Fruit fly (Drosophila melanogaster) whole organism, embryonic: Measurements from ENCODE around the gene Hr4.
A peak's percentile ranks its signal among the peaks of the same experiment; 100 is the strongest.

ENCODE experiments used
- ATbp ChIP-seq: fragments of 200-800 bp; sonication (Bioruptor generic); optimal IDR thresholded peaks from 2 replicates; lab custom pipeline; 2017; ENCODE audit warnings: missing biosample characterization, mild to moderate bottlenecking, missing genetic modification characterization, missing genetic modification reagents
- Abd-B ChIP-seq: fragments of 200-800 bp; sonication (Bioruptor generic); optimal IDR thresholded peaks from 2 replicates; lab custom pipeline; 2018; ENCODE audit warnings: missing biosample characterization, mild to moderate bottlenecking, missing genetic modification characterization, moderate library complexity
- Antp ChIP-seq: fragments of 200-800 bp; sonication (Bioruptor generic); optimal IDR thresholded peaks from 3 replicates; lab custom pipeline; 2016; ENCODE audit warnings: missing biosample characterization, missing genetic modification characterization
- Awh ChIP-seq: fragments of 200-800 bp; sonication (Bioruptor generic); IDR thresholded peaks from 2 replicates; pipeline ENCODE4, ENCODE4 v1.3.6; 2022; ENCODE audit warnings: missing biosample characterization, missing genetic modification characterization
- Bgb ChIP-seq: fragments of 200-800 bp; sonication (Bioruptor generic); IDR thresholded peaks from 2 replicates; pipeline ENCODE4 v1.3.6; 2022; ENCODE audit warnings: missing biosample characterization, missing genetic modification characterization; ENCODE audit not compliant: partially characterized antibody
- CG1603 ChIP-seq: fragments of 200-800 bp; sonication (Bioruptor generic); optimal IDR thresholded peaks from 2 replicates; lab custom pipeline; 2019; ENCODE audit warnings: missing biosample characterization, mild to moderate bottlenecking, missing genetic modification characterization, moderate library complexity
- CG17328 ChIP-seq: fragments of 200-800 bp; sonication (Bioruptor generic); IDR thresholded peaks from 2 replicates; pipeline ENCODE4 v1.3.6; 2022; ENCODE audit warnings: missing biosample characterization, missing genetic modification characterization
- CG2116 ChIP-seq: fragments of 200-800 bp; sonication (Bioruptor generic); optimal IDR thresholded peaks from 3 replicates; lab custom pipeline; 2018; ENCODE audit warnings: missing biosample characterization, mild to moderate bottlenecking, missing genetic modification characterization
- CG30403 ChIP-seq: fragments of 200-800 bp; sonication (Bioruptor generic); optimal IDR thresholded peaks from 3 replicates; lab custom pipeline; 2016; ENCODE audit warnings: missing biosample characterization, missing genetic modification characterization
- CG32532 ChIP-seq: fragments of 200-800 bp; sonication (Bioruptor generic); IDR thresholded peaks from 2 replicates; pipeline ENCODE4 v1.3.6; 2022; ENCODE audit warnings: missing biosample characterization, missing genetic modification characterization
- CG4404 ChIP-seq: fragments of 200-800 bp; sonication (Bioruptor generic); IDR thresholded peaks from 2 replicates; pipeline ENCODE4 v1.3.6; 2022; ENCODE audit warnings: missing biosample characterization, missing genetic modification characterization
- CG4617 ChIP-seq: fragments of 200-800 bp; sonication (Bioruptor generic); optimal IDR thresholded peaks from 3 replicates; lab custom pipeline; 2016; ENCODE audit warnings: missing biosample characterization, missing genetic modification characterization, borderline replicate concordance
- CG7786 ChIP-seq: fragments of 200-800 bp; sonication (Bioruptor generic); optimal IDR thresholded peaks from 2 replicates; lab custom pipeline; 2016; ENCODE audit warnings: missing biosample characterization, missing genetic modification characterization
- CG8089 ChIP-seq: fragments of 200-800 bp; sonication (Bioruptor generic); optimal IDR thresholded peaks from 3 replicates; lab custom pipeline; 2016; ENCODE audit warnings: missing biosample characterization, missing genetic modification characterization
- CG8924 ChIP-seq: fragments of 200-800 bp; optimal IDR thresholded peaks from 3 replicates; lab custom pipeline; 2019; ENCODE audit warnings: missing biosample characterization, mild to moderate bottlenecking, missing genetic modification characterization, moderate library complexity
- CG9215 ChIP-seq: fragments of 200-800 bp; sonication (Bioruptor generic); IDR thresholded peaks from 2 replicates; pipeline ENCODE4 v1.3.6; 2022; ENCODE audit warnings: missing biosample characterization, missing genetic modification characterization
- CG9797 ChIP-seq: fragments of 200-800 bp; sonication (Bioruptor generic); optimal IDR thresholded peaks from 3 replicates; lab custom pipeline; 2018; ENCODE audit warnings: missing biosample characterization, mild to moderate bottlenecking, missing genetic modification characterization
- Dll ChIP-seq: fragments of 200-800 bp; sonication (Bioruptor generic); IDR thresholded peaks from 4 replicates; pipeline ENCODE4 v1.3.6; 2022; ENCODE audit warnings: missing biosample characterization, missing genetic modification characterization; ENCODE audit not compliant: partially characterized antibody
- Dp ChIP-seq: fragments of 200-800 bp; sonication (Bioruptor generic); optimal IDR thresholded peaks from 2 replicates; lab custom pipeline; 2018; ENCODE audit warnings: missing biosample characterization, mild to moderate bottlenecking, missing genetic modification characterization, moderate library complexity
- E2f2 ChIP-seq: fragments of 200-800 bp; sonication (Bioruptor generic); IDR thresholded peaks from 2 replicates; pipeline ENCODE4 v1.3.6; 2022; ENCODE audit warnings: missing biosample characterization, missing genetic modification characterization
- H15 ChIP-seq: fragments of 200-800 bp; sonication (Bioruptor generic); IDR thresholded peaks from 3 replicates; pipeline ENCODE4 v1.3.6; 2022; ENCODE audit warnings: missing biosample characterization, missing genetic modification characterization
- Hmr ChIP-seq: fragments of 200-800 bp; sonication (Bioruptor generic); optimal IDR thresholded peaks from 3 replicates; lab custom pipeline; 2017; ENCODE audit warnings: mild to moderate bottlenecking, missing biosample characterization, missing genetic modification reagents, missing genetic modification characterization
- Hsf ChIP-seq: fragments of 200-800 bp; sonication (Bioruptor generic); optimal IDR thresholded peaks from 3 replicates; lab custom pipeline; 2016; ENCODE audit warnings: missing biosample characterization, missing genetic modification characterization
- MBD-R2 ChIP-seq: fragments of 200-800 bp; sonication (Bioruptor generic); IDR thresholded peaks from 2 replicates; pipeline ENCODE4 v1.3.6; 2022; ENCODE audit warnings: missing biosample characterization, missing genetic modification characterization
- MESR4 ChIP-seq: fragments of 200-800 bp; sonication (Bioruptor generic); optimal IDR thresholded peaks from 2 replicates; lab custom pipeline; 2018; ENCODE audit warnings: missing biosample characterization, mild to moderate bottlenecking, missing genetic modification characterization, moderate library complexity
- Oaz ChIP-seq: fragments of 200-800 bp; sonication (Bioruptor generic); IDR thresholded peaks from 2 replicates; pipeline ENCODE4 v1.3.6; 2022; ENCODE audit warnings: missing biosample characterization, missing genetic modification characterization
- Rx ChIP-seq: fragments of 200-800 bp; sonication (Bioruptor generic); IDR thresholded peaks from 2 replicates; pipeline ENCODE4 v1.3.6; 2022; ENCODE audit warnings: missing biosample characterization, missing genetic modification characterization
- Sin3A ChIP-seq: fragments of >200 bp; optimal IDR thresholded peaks from 2 replicates; lab custom pipeline; 2018
- Spps ChIP-seq: fragments of 200-800 bp; sonication (Bioruptor generic); optimal IDR thresholded peaks from 2 replicates; lab custom pipeline; 2018; ENCODE audit warnings: missing biosample characterization, mild to moderate bottlenecking, missing genetic modification characterization
- Sry-δ ChIP-seq: fragments of 200-800 bp; sonication (Bioruptor generic); optimal IDR thresholded peaks from 2 replicates; lab custom pipeline; 2016; ENCODE audit warnings: missing biosample characterization, missing genetic modification characterization
- YL-1 ChIP-seq: fragments of 200-800 bp; sonication (Bioruptor generic); optimal IDR thresholded peaks from 3 replicates; lab custom pipeline; 2017; ENCODE audit warnings: missing biosample characterization, mild to moderate bottlenecking, missing genetic modification characterization
- abd-A ChIP-seq: fragments of 200-800 bp; sonication (Bioruptor generic); optimal IDR thresholded peaks from 3 replicates; lab custom pipeline; 2019; ENCODE audit warnings: missing biosample characterization, mild to moderate bottlenecking, missing genetic modification characterization, moderate library complexity
- amos ChIP-seq: fragments of 200-800 bp; sonication (Bioruptor generic); IDR thresholded peaks from 2 replicates; pipeline ENCODE4 v1.3.6; 2022; ENCODE audit warnings: missing biosample characterization, missing genetic modification characterization; ENCODE audit not compliant: partially characterized antibody
- chm ChIP-seq: fragments of 200-800 bp; sonication (Bioruptor generic); IDR thresholded peaks from 2 replicates; pipeline ENCODE4 v1.3.6; 2022; ENCODE audit warnings: missing biosample characterization, missing genetic modification characterization
- ci ChIP-seq: fragments of 200-800 bp; sonication (Bioruptor generic); IDR thresholded peaks from 3 replicates; pipeline ENCODE4 v1.3.6; 2022; ENCODE audit warnings: missing biosample characterization, missing genetic modification characterization
- dm ChIP-seq: fragments of 200-800 bp; sonication (Bioruptor generic); optimal IDR thresholded peaks from 3 replicates; lab custom pipeline; 2016; ENCODE audit warnings: missing biosample characterization, missing genetic modification characterization
- hbn ChIP-seq: fragments of 200-800 bp; sonication (Bioruptor generic); IDR thresholded peaks from 2 replicates; pipeline ENCODE4 v1.3.6; 2022; ENCODE audit warnings: missing biosample characterization, missing genetic modification characterization; ENCODE audit not compliant: partially characterized antibody
- insv ChIP-seq, 2 experiments: fragments of 200-800 bp; sonication (Bioruptor generic); optimal IDR thresholded peaks; 3 replicates each; lab custom pipeline; 2016 to 2018; ENCODE audit warnings: missing biosample characterization in 2 of 2, missing genetic modification characterization in 2 of 2
- kni ChIP-seq: fragments of 200-800 bp; sonication (Bioruptor generic); optimal IDR thresholded peaks from 3 replicates; lab custom pipeline; 2017; ENCODE audit warnings: mild to moderate bottlenecking, missing biosample characterization, missing genetic modification reagents, missing genetic modification characterization
- lab ChIP-seq: fragments of 200-800 bp; sonication (Bioruptor generic); optimal IDR thresholded peaks from 3 replicates; lab custom pipeline; 2017; ENCODE audit warnings: missing biosample characterization, missing genetic modification characterization, mild to moderate bottlenecking, moderate library complexity, missing genetic modification reagents
- mam ChIP-seq: fragments of 200-800 bp; sonication (Bioruptor generic); optimal IDR thresholded peaks from 3 replicates; lab custom pipeline; 2016; ENCODE audit warnings: missing biosample characterization, missing genetic modification characterization
- p53 ChIP-seq: fragments of 200-800 bp; sonication (Bioruptor generic); optimal IDR thresholded peaks from 2 replicates; lab custom pipeline; 2016; ENCODE audit warnings: missing biosample characterization, missing genetic modification characterization
- pho ChIP-seq: fragments of 200-800 bp; sonication (Bioruptor generic); optimal IDR thresholded peaks from 2 replicates; lab custom pipeline; 2016; ENCODE audit warnings: missing biosample characterization, missing genetic modification characterization
- row ChIP-seq: fragments of 200-800 bp; sonication (Bioruptor generic); IDR thresholded peaks from 3 replicates; pipeline ENCODE4 v1.3.6; 2022; ENCODE audit warnings: missing biosample characterization, missing genetic modification characterization
- sug ChIP-seq: fragments of 200-800 bp; optimal IDR thresholded peaks from 2 replicates; lab custom pipeline; 2019; ENCODE audit warnings: missing biosample characterization, mild to moderate bottlenecking, missing genetic modification characterization, moderate library complexity
- tgo ChIP-seq: fragments of 200-800 bp; sonication (Bioruptor generic); IDR thresholded peaks from 3 replicates; pipeline ENCODE4 v1.3.6; 2022; ENCODE audit warnings: missing biosample characterization, missing genetic modification characterization
- toy ChIP-seq: fragments of 200-800 bp; sonication (Bioruptor generic); IDR thresholded peaks from 2 replicates; pipeline ENCODE4 v1.3.6; 2022; ENCODE audit warnings: missing biosample characterization, missing genetic modification characterization
- twi ChIP-seq: fragments of 200-800 bp; optimal IDR thresholded peaks from 2 replicates; lab custom pipeline; 2019; ENCODE audit warnings: missing biosample characterization, mild to moderate bottlenecking, missing genetic modification characterization, moderate library complexity
- zfh1 ChIP-seq: fragments of 200-800 bp; sonication (Bioruptor generic); IDR thresholded peaks from 3 replicates; pipeline ENCODE4 v1.3.6; 2022; ENCODE audit warnings: missing biosample characterization, missing genetic modification characterization

The Hr4 gene

dm6 chrX:1927473-1928306 lies 14.1 kb upstream of the Hr4 start, which contains the start of gene CG11596 (continued):
- TF ChIP-seq Spps (tag; lab: Kevin White, UChicago): no peak
- TF ChIP-seq row: peak; percentile 72
- no peak for TF ChIP-seq Oaz
- no peak for TF ChIP-seq Antp (GFP tag; lab: Kevin White, UChicago)
- peak; percentile 50 for TF ChIP-seq MESR4 (GFP tag; lab: Kevin White, UChicago)
- 0 out of 2 replicates have a peak, but pooled peaks have one; percentile 6 for TF ChIP-seq Bgb (GFP tag; lab: Robert Waterston, UW)
- TF ChIP-seq ATbp (GFP tag; lab: Kevin White, UChicago): no peak
- peak; percentile 18 for TF ChIP-seq CG7786 (GFP tag; lab: Kevin White, UChicago)
- peak; percentile 13 for TF ChIP-seq mam (GFP tag; lab: Kevin White, UChicago)
- peak; percentile 46 for TF ChIP-seq dm
- no peak for TF ChIP-seq CG8089 (GFP tag; lab: Kevin White, UChicago)
- TF ChIP-seq Rx (GFP tag; lab: Robert Waterston, UW): 0 out of 2 replicates have a peak, but pooled peaks have one; percentile 11
- peak; percentile 13 for TF ChIP-seq CG30403
- TF ChIP-seq YL-1 (GFP tag; lab: Kevin White, UChicago): peak; percentile 67
- TF ChIP-seq chm (GFP tag; lab: Robert Waterston, UW): 0 out of 2 replicates have a peak, but pooled peaks have one; percentile 24
- 0 out of 4 replicates have a peak, but pooled peaks have one; percentile 15 for TF ChIP-seq Dll (GFP tag; lab: Robert Waterston, UW)
- no peak for TF ChIP-seq Abd-B (GFP tag; lab: Kevin White, UChicago)
- TF ChIP-seq H15: no peak
- TF ChIP-seq CG1603: peak; percentile 43
- no peak for TF ChIP-seq hbn
- TF ChIP-seq CG17328 (GFP tag; lab: Robert Waterston, UW): peak; percentile 46; the same call in 1 of the 2 replicates
- no peak for TF ChIP-seq Awh (GFP tag; lab: Robert Waterston, UW)
- TF ChIP-seq CG9797 (GFP tag; lab: Kevin White, UChicago): peak; percentile 71
- 0 out of 3 replicates have a peak, but pooled peaks have one; percentile 25 for TF ChIP-seq tgo (GFP tag; lab: Robert Waterston, UW)
- no peak for TF ChIP-seq kni
- peak; percentile 6; the same call in 1 of the 3 replicates for TF ChIP-seq ci (GFP tag; lab: Robert Waterston, UW)
- TF ChIP-seq lab (GFP tag; lab: Kevin White, UChicago): peak; percentile 26
- peak in 1 of 2 experiments; percentile 2 for TF ChIP-seq insv (GFP tag; optimal IDR thresholded peaks at IDR 0.05; lab: Kevin White, UChicago)
- peak; percentile 1 for TF ChIP-seq CG8924 (tag; lab: Kevin White, UChicago)
- peak; percentile 28; the same call in 1 of the 2 replicates for TF ChIP-seq CG9215
- peak; percentile 52 for TF ChIP-seq twi (tag; lab: Kevin White, UChicago)
- TF ChIP-seq CG4404: no peak
- TF ChIP-seq abd-A: no peak
- TF ChIP-seq CG2116: peak; percentile 63
- TF ChIP-seq E2f2 (GFP tag; lab: Robert Waterston, UW): peak; percentile 91
- TF ChIP-seq Hmr (GFP tag; lab: Kevin White, UChicago): peak; percentile 17
- peak; percentile 4 for TF ChIP-seq Hsf
- TF ChIP-seq CG4617 (GFP tag; lab: Kevin White, UChicago): peak; percentile 75
- TF ChIP-seq Sry-δ (GFP tag; lab: Kevin White, UChicago): peak; percentile 34
- TF ChIP-seq Dp (GFP tag; lab: Kevin White, UChicago): peak; percentile 93
- 0 out of 3 replicates have a peak, but pooled peaks have one; percentile 23 for TF ChIP-seq zfh1 (GFP tag; lab: Robert Waterston, UW)
- TF ChIP-seq p53: peak; percentile 84
- TF ChIP-seq Sin3A (lab: Kevin White, UChicago): peak; percentile 50
- no peak for TF ChIP-seq toy (GFP tag; lab: Robert Waterston, UW)
- peak; percentile 20 for TF ChIP-seq pho
- peak; percentile 57 for TF ChIP-seq sug (tag; lab: Kevin White, UChicago)
- TF ChIP-seq CG32532 (GFP tag; lab: Robert Waterston, UW): peak; percentile 19; the same call in 1 of the 2 replicates
- peak; percentile 34; the same call in 1 of the 2 replicates for TF ChIP-seq amos (GFP tag; lab: Robert Waterston, UW)
- TF ChIP-seq MBD-R2 (GFP tag; lab: Robert Waterston, UW): peak; percentile 28
